Worm (Caenorhabditis elegans): ENCODE measurements around the gene F56F11.1.

- TF ChIP-seq ama-1 (optimal IDR thresholded peaks at IDR 0.05) (no peak), tra-4 (tag; optimal IDR thresholded peaks at IDR 0.05) (no peak), flt-1 (GFP tag; IDR thresholded peaks at IDR 0.05) (no peak), F13C5.2 (tag; optimal IDR thresholded peaks at IDR 0.05) (no peak), tbx-37 (GFP tag; conservative IDR thresholded peaks at IDR 0.05) (no peak)
These were observed 12.6 kb downstream of the F56F11.1 start for ce11 chrIII:2904164-2904563.

Measured in whole organism, early embryonic.